Worm (Caenorhabditis elegans): ENCODE results near the gene ubc-8.

ce11 chrIV:2666127-2666526 lies 40.9 kb downstream of the ubc-8 start:
- TF ChIP-seq ceh-34 (tag; optimal IDR thresholded peaks at IDR 0.05) (no peak), K02D7.2 (tag; optimal IDR thresholded peaks at IDR 0.05) (no peak), syd-9 (tag; optimal IDR thresholded peaks at IDR 0.05) (no peak), ets-4 (tag; optimal IDR thresholded peaks at IDR 0.05) (no peak), fax-1 (tag; optimal IDR thresholded peaks at IDR 0.05) (no peak), pha-4 (tag; optimal IDR thresholded peaks at IDR 0.05) (no peak)
